Fruit fly (Drosophila melanogaster) whole organism, embryonic: ENCODE measurements around the gene Src64B.

Experiments used
- Antp ChIP-seq: fragments of 200-800 bp; sonication (Bioruptor generic); optimal IDR thresholded peaks from 3 replicates; lab custom pipeline; 2016; ENCODE audit warnings: missing biosample characterization, missing genetic modification characterization
- Atf6 ChIP-seq: fragments of 200-800 bp; sonication (Bioruptor generic); IDR thresholded peaks from 2 replicates; pipeline ENCODE4 v1.3.6; 2022; ENCODE audit warnings: missing biosample characterization, missing genetic modification characterization
- CG1024 ChIP-seq: fragments of 200-800 bp; sonication (Bioruptor generic); IDR thresholded peaks from 2 replicates; pipeline ENCODE4 v1.3.6; 2022; ENCODE audit warnings: missing biosample characterization, missing genetic modification characterization
- CG12155 ChIP-seq: fragments of 200-800 bp; sonication (Bioruptor generic); optimal IDR thresholded peaks from 3 replicates; lab custom pipeline; 2016; ENCODE audit warnings: missing biosample characterization, missing genetic modification characterization
- CG12744 ChIP-seq: fragments of 200-800 bp; sonication (Bioruptor generic); optimal IDR thresholded peaks from 2 replicates; lab custom pipeline; 2016; ENCODE audit warnings: missing biosample characterization, missing genetic modification characterization
- CG13296 ChIP-seq: fragments of 200-800 bp; sonication (Bioruptor generic); optimal IDR thresholded peaks from 3 replicates; lab custom pipeline; 2018; ENCODE audit warnings: missing biosample characterization, mild to moderate bottlenecking, missing genetic modification characterization
- CG13894 ChIP-seq: fragments of 200-800 bp; sonication (Bioruptor generic); optimal IDR thresholded peaks from 3 replicates; lab custom pipeline; 2018; ENCODE audit warnings: missing biosample characterization, mild to moderate bottlenecking, missing genetic modification characterization, moderate library complexity
- CG16815 ChIP-seq: fragments of 200-800 bp; sonication (Bioruptor generic); optimal IDR thresholded peaks from 3 replicates; lab custom pipeline; 2017; ENCODE audit warnings: missing biosample characterization, mild to moderate bottlenecking, missing genetic modification characterization
- CG17568 ChIP-seq: fragments of 200-800 bp; sonication (Bioruptor generic); optimal IDR thresholded peaks from 2 replicates; lab custom pipeline; 2018; ENCODE audit warnings: missing biosample characterization, mild to moderate bottlenecking, missing genetic modification characterization, moderate library complexity
- CG17612 ChIP-seq: fragments of 200-800 bp; sonication (Bioruptor generic); IDR thresholded peaks from 2 replicates; pipeline ENCODE4 v1.3.6; 2022; ENCODE audit warnings: missing biosample characterization, missing genetic modification characterization
- CG18764 ChIP-seq: fragments of 200-800 bp; sonication (Bioruptor generic); optimal IDR thresholded peaks from 3 replicates; lab custom pipeline; 2016; ENCODE audit warnings: missing biosample characterization, missing genetic modification characterization
- CG2678 ChIP-seq: fragments of 200-800 bp; sonication (Bioruptor generic); optimal IDR thresholded peaks from 3 replicates; lab custom pipeline; 2019; ENCODE audit warnings: missing biosample characterization, mild to moderate bottlenecking, missing genetic modification characterization, moderate library complexity
- CG34224 ChIP-seq: fragments of 200-800 bp; sonication (Bioruptor generic); IDR thresholded peaks from 3 replicates; pipeline ENCODE4 v1.3.6; 2022; ENCODE audit warnings: missing biosample characterization, missing genetic modification characterization; ENCODE audit not compliant: partially characterized antibody
- CG4404 ChIP-seq: fragments of 200-800 bp; sonication (Bioruptor generic); IDR thresholded peaks from 2 replicates; pipeline ENCODE4 v1.3.6; 2022; ENCODE audit warnings: missing biosample characterization, missing genetic modification characterization
- CG4854 ChIP-seq: fragments of 200-800 bp; sonication (Bioruptor generic); optimal IDR thresholded peaks from 2 replicates; lab custom pipeline; 2016; ENCODE audit warnings: missing biosample characterization, missing genetic modification characterization, inconsistent platforms
- CG6813 ChIP-seq: fragments of 200-800 bp; sonication (Bioruptor generic); optimal IDR thresholded peaks from 2 replicates; lab custom pipeline; 2017; ENCODE audit warnings: missing biosample characterization, missing genetic modification characterization, mild to moderate bottlenecking, moderate library complexity, missing genetic modification reagents
- CG8290 ChIP-seq, 3 experiments: fragments of 200-800 bp; sonication (Bioruptor generic); optimal IDR thresholded peaks; 2 replicates each; lab custom pipeline; 2016 to 2019; ENCODE audit warnings: missing biosample characterization in 3 of 3, missing genetic modification characterization in 3 of 3, mild to moderate bottlenecking in 2 of 3, moderate library complexity in 1 of 3
- CG8388 ChIP-seq: fragments of 200-800 bp; sonication (Bioruptor generic); optimal IDR thresholded peaks from 2 replicates; lab custom pipeline; 2019; ENCODE audit warnings: missing biosample characterization, mild to moderate bottlenecking, missing genetic modification characterization, moderate library complexity
- Chrac-16 ChIP-seq: fragments of 200-800 bp; sonication (Bioruptor generic); optimal IDR thresholded peaks from 3 replicates; lab custom pipeline; 2016; ENCODE audit warnings: missing biosample characterization, missing genetic modification characterization
- Dp ChIP-seq: fragments of 200-800 bp; sonication (Bioruptor generic); optimal IDR thresholded peaks from 2 replicates; lab custom pipeline; 2018; ENCODE audit warnings: missing biosample characterization, mild to moderate bottlenecking, missing genetic modification characterization, moderate library complexity
- E2f1 ChIP-seq: fragments of 200-800 bp; sonication (Bioruptor generic); IDR thresholded peaks from 2 replicates; pipeline ENCODE4 v1.3.6; 2022; ENCODE audit warnings: missing biosample characterization, missing genetic modification characterization
- Elba2 ChIP-seq: fragments of 200-800 bp; sonication (Bioruptor generic); optimal IDR thresholded peaks from 3 replicates; lab custom pipeline; 2016; ENCODE audit warnings: missing biosample characterization, missing genetic modification characterization
- HmgD ChIP-seq: fragments of 200-800 bp; sonication (Bioruptor generic); optimal IDR thresholded peaks from 3 replicates; lab custom pipeline; 2016; ENCODE audit warnings: missing biosample characterization, missing genetic modification characterization
- Hr39 ChIP-seq: fragments of >200 bp; optimal IDR thresholded peaks from 2 replicates; lab custom pipeline; 2017
- Lpt ChIP-seq: fragments of >200 bp; optimal IDR thresholded peaks from 2 replicates; lab custom pipeline; 2018; ENCODE audit warnings: missing biosample characterization, missing genetic modification characterization
- Mes4 ChIP-seq: fragments of 200-800 bp; sonication (Bioruptor generic); optimal IDR thresholded peaks from 2 replicates; lab custom pipeline; 2016; ENCODE audit warnings: missing biosample characterization, missing genetic modification characterization
- Nf-YC ChIP-seq: fragments of 200-800 bp; optimal IDR thresholded peaks from 3 replicates; lab custom pipeline; 2019; ENCODE audit warnings: missing biosample characterization, mild to moderate bottlenecking, missing genetic modification characterization, moderate library complexity
- Opbp ChIP-seq: fragments of 200-800 bp; sonication (Bioruptor generic); IDR thresholded peaks from 3 replicates; pipeline ENCODE4 v1.3.6; 2022; ENCODE audit warnings: missing biosample characterization, missing genetic modification characterization; ENCODE audit not compliant: partially characterized antibody
- Sin3A ChIP-seq: fragments of >200 bp; optimal IDR thresholded peaks from 2 replicates; lab custom pipeline; 2018
- TFAM ChIP-seq: fragments of 200-800 bp; sonication (Bioruptor generic); optimal IDR thresholded peaks from 2 replicates; lab custom pipeline; 2017; ENCODE audit warnings: missing biosample characterization, missing genetic modification characterization, inconsistent platforms
- abd-A ChIP-seq: fragments of 200-800 bp; sonication (Bioruptor generic); optimal IDR thresholded peaks from 3 replicates; lab custom pipeline; 2019; ENCODE audit warnings: missing biosample characterization, mild to moderate bottlenecking, missing genetic modification characterization, moderate library complexity
- amos ChIP-seq: fragments of 200-800 bp; sonication (Bioruptor generic); IDR thresholded peaks from 2 replicates; pipeline ENCODE4 v1.3.6; 2022; ENCODE audit warnings: missing biosample characterization, missing genetic modification characterization; ENCODE audit not compliant: partially characterized antibody
- ase ChIP-seq: fragments of 200-800 bp; sonication (Bioruptor generic); IDR thresholded peaks from 3 replicates; pipeline ENCODE4 v1.3.6; 2022; ENCODE audit warnings: missing biosample characterization, missing genetic modification characterization
- btn ChIP-seq: fragments of 200-800 bp; sonication (Bioruptor generic); optimal IDR thresholded peaks from 2 replicates; lab custom pipeline; 2016; ENCODE audit warnings: missing biosample characterization, missing genetic modification characterization
- cas ChIP-seq: fragments of 200-800 bp; sonication (Bioruptor generic); IDR thresholded peaks from 2 replicates; pipeline ENCODE4 v1.3.6; 2022; ENCODE audit warnings: missing biosample characterization, missing genetic modification characterization
- disco-r ChIP-seq: fragments of 200-800 bp; sonication (Bioruptor generic); optimal IDR thresholded peaks from 2 replicates; lab custom pipeline; 2016; ENCODE audit warnings: missing biosample characterization, missing genetic modification characterization
- fd96Cb ChIP-seq: fragments of 200-800 bp; sonication (Bioruptor generic); optimal IDR thresholded peaks from 2 replicates; lab custom pipeline; 2018; ENCODE audit warnings: missing biosample characterization, mild to moderate bottlenecking, missing genetic modification characterization, moderate library complexity
- fru ChIP-seq: fragments of >200 bp; optimal IDR thresholded peaks from 2 replicates; lab custom pipeline; 2017
- gt ChIP-seq: fragments of 200-800 bp; sonication (Bioruptor generic); IDR thresholded peaks from 2 replicates; pipeline ENCODE4 v1.3.6; 2022; ENCODE audit warnings: missing biosample characterization, missing genetic modification characterization
- jumu ChIP-seq: fragments of 200-800 bp; sonication (Bioruptor generic); optimal IDR thresholded peaks from 3 replicates; lab custom pipeline; 2016; ENCODE audit warnings: missing biosample characterization, missing genetic modification characterization
- lilli ChIP-seq: fragments of 200-800 bp; sonication (Bioruptor generic); optimal IDR thresholded peaks from 3 replicates; lab custom pipeline; 2016; ENCODE audit warnings: missing biosample characterization, missing genetic modification characterization
- maf-S ChIP-seq: fragments of 200-800 bp; sonication (Bioruptor generic); optimal IDR thresholded peaks from 2 replicates; lab custom pipeline; 2016; ENCODE audit warnings: missing biosample characterization, missing genetic modification characterization
- pan ChIP-seq, 4 experiments: fragments of >200 bp in 3 of 4; fragments of 200-800 bp in 1 of 4; sonication (Bioruptor generic) in 1 of 4; optimal IDR thresholded peaks in 3 of 4; IDR thresholded peaks in 1 of 4; 2 replicates each; pipeline versions ENCODE4 v1.3.6 to Lab custom; 2017 to 2022; ENCODE audit warnings: missing biosample characterization in 2 of 4, missing genetic modification characterization in 2 of 4, mixed read lengths in 1 of 4
- psq ChIP-seq: fragments of 200-800 bp; sonication (Bioruptor generic); optimal IDR thresholded peaks from 2 replicates; lab custom pipeline; 2017; ENCODE audit warnings: missing biosample characterization, missing genetic modification characterization
- rib ChIP-seq: fragments of 200-800 bp; sonication (Bioruptor generic); IDR thresholded peaks from 2 replicates; pipeline ENCODE4 v1.3.6; 2022; ENCODE audit warnings: missing biosample characterization, missing genetic modification characterization
- shn ChIP-seq: fragments of 200-800 bp; sonication (Bioruptor generic); optimal IDR thresholded peaks from 3 replicates; lab custom pipeline; 2016; ENCODE audit warnings: missing biosample characterization, missing genetic modification characterization
- slou ChIP-seq: fragments of 200-800 bp; sonication (Bioruptor generic); optimal IDR thresholded peaks from 3 replicates; lab custom pipeline; 2016; ENCODE audit warnings: missing biosample characterization, missing genetic modification characterization
- sob ChIP-seq: fragments of 200-800 bp; sonication (Bioruptor generic); IDR thresholded peaks from 2 replicates; pipeline ENCODE4 v1.3.6; 2022; ENCODE audit warnings: missing biosample characterization, missing genetic modification characterization
- toy ChIP-seq: fragments of 200-800 bp; sonication (Bioruptor generic); IDR thresholded peaks from 2 replicates; pipeline ENCODE4 v1.3.6; 2022; ENCODE audit warnings: missing biosample characterization, missing genetic modification characterization
- zfh1 ChIP-seq: fragments of 200-800 bp; sonication (Bioruptor generic); IDR thresholded peaks from 3 replicates; pipeline ENCODE4 v1.3.6; 2022; ENCODE audit warnings: missing biosample characterization, missing genetic modification characterization

Src64B gene

DNA sequence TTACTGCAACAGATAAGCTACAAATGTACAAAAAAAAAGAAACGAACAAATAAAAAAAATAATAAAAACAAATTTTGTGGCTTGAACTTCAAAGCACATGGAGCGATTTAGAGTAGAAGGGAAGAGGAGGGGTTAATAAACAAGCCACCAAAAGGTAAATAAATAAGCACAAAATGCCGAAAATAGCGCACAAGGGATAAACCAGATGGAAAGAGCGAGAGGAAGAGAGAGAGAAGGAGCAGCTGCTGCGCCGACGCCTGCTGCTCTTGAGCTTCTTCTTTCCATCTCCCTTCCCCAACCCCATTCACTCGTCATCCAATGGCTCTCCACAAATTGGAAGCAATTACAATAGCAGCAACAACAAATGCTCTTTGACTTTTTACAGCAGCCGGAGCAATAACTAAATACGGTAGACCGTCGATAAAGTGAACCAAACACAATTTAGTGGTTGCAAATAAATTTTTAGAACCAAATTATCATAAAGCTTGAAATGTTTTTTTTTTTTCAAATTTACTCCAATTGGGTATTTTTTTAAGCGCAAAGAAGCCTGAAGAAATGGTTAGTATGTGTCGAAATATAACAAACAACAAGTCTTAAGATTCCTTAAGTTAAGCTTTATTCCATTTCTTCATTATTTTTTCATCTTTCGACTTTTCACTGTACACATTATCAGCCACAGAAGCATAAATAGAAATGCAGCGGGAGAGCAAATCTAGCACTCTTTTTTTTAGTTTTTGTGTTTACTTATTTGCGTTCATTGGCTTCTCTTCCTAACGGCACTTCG, 1.4 kb downstream of the Src64B start:
- TF ChIP-seq TFAM (GFP tag; lab: Kevin White, UChicago) (peak; percentile 22), rib (GFP tag; lab: Robert Waterston, UW) (peak; percentile 33; the same call in 1 of the 2 replicates), CG12155 (GFP tag; lab: Kevin White, UChicago) (peak; percentile 74), sob (GFP tag; lab: Robert Waterston, UW) (peak; percentile 81), gt (GFP tag; lab: Robert Waterston, UW) (peak; percentile 71), CG8388 (GFP tag; lab: Kevin White, UChicago) (peak; percentile 83), CG12744 (GFP tag; lab: Kevin White, UChicago) (peak; percentile 69), maf-S (peak; percentile 75), Mes4 (peak; percentile 69), abd-A (tag; lab: Kevin White, UChicago) (peak; percentile 74), cas (GFP tag; lab: Robert Waterston, UW) (peak; percentile 63; the same call in 1 of the 2 replicates), CG16815 (GFP tag; lab: Kevin White, UChicago) (peak; percentile 80), toy (no peak), CG17612 (GFP tag; lab: Robert Waterston, UW) (peak; percentile 59; the same call in 1 of the 2 replicates), CG13296 (peak; percentile 82), CG17568 (GFP tag; lab: Kevin White, UChicago) (peak; percentile 39), CG18764 (GFP tag; lab: Kevin White, UChicago) (peak; percentile 74), slou (GFP tag; lab: Kevin White, UChicago) (peak; percentile 66), ase (GFP tag; lab: Robert Waterston, UW) (peak; percentile 77; the same call in 2 of the 3 replicates), jumu (peak; percentile 72), CG4854 (GFP tag; lab: Kevin White, UChicago) (peak; percentile 81), E2f1 (peak; percentile 83), lilli (GFP tag; lab: Kevin White, UChicago) (peak; percentile 91), disco-r (peak; percentile 54), pan (optimal IDR thresholded peaks at IDR 0.05; lab: Kevin White, UChicago) (no peak), pan (GFP tag; optimal IDR thresholded peaks at IDR 0.05 in 1 of 2, IDR thresholded peaks at IDR 0.05 in 1 of 2) (peak in 1 of 2 experiments; percentile 87), CG6813 (GFP tag; lab: Kevin White, UChicago) (peak; percentile 79), Atf6 (GFP tag; lab: Robert Waterston, UW) (peak; percentile 86), btn (peak; percentile 67), Chrac-16 (GFP tag; lab: Kevin White, UChicago) (peak; percentile 81), fd96Cb (peak; percentile 92), fru (lab: Kevin White, UChicago) (no peak), shn (GFP tag; lab: Kevin White, UChicago) (peak; percentile 92), Lpt (GFP tag; lab: Kevin White, UChicago) (no peak), CG13894 (tag; lab: Kevin White, UChicago) (peak; percentile 71), Opbp (GFP tag; lab: Robert Waterston, UW) (no peak), psq (GFP tag; lab: Kevin White, UChicago) (peak; percentile 46), CG2678 (tag; lab: Kevin White, UChicago) (peak; percentile 95), CG34224 (GFP tag; lab: Robert Waterston, UW) (no peak), Hr39 (lab: Kevin White, UChicago) (no peak), zfh1 (GFP tag; lab: Robert Waterston, UW) (peak; percentile 80), HmgD (GFP tag; lab: Kevin White, UChicago) (peak; percentile 64), Nf-YC (peak; percentile 52), amos (GFP tag; lab: Robert Waterston, UW) (no peak), Elba2 (GFP tag; lab: Kevin White, UChicago) (peak; percentile 49), CG4404 (GFP tag; lab: Robert Waterston, UW) (peak; percentile 67), CG1024 (GFP tag; lab: Robert Waterston, UW) (peak; percentile 66), Antp (GFP tag; lab: Kevin White, UChicago) (peak; percentile 83), CG8290 (GFP tag; optimal IDR thresholded peaks at IDR 0.05; lab: Kevin White, UChicago) (peak; percentile 77), CG8290 (tag; optimal IDR thresholded peaks at IDR 0.05; lab: Kevin White, UChicago) (peak; percentile 46 to 59), Sin3A (lab: Kevin White, UChicago) (no peak), Dp (GFP tag; lab: Kevin White, UChicago) (no peak)
